Fruit fly (Drosophila melanogaster) whole organism, wandering third instar larva: ENCODE measurements around the gene Mpi.

Source experiments
- Dfd ChIP-seq: fragments of >200 bp; optimal IDR thresholded peaks from 2 replicates; lab custom pipeline; 2017; ENCODE audit warnings: missing biosample characterization, missing genetic modification characterization
- OdsH ChIP-seq: fragments of 200-800 bp; sonication (Bioruptor generic); optimal IDR thresholded peaks from 2 replicates; lab custom pipeline; 2016; ENCODE audit warnings: missing biosample characterization, mild to moderate bottlenecking, missing genetic modification characterization
- fru ChIP-seq: fragments of 200-800 bp; sonication (Bioruptor generic); optimal IDR thresholded peaks from 3 replicates; lab custom pipeline; 2016; ENCODE audit warnings: missing biosample characterization, mild to moderate bottlenecking, missing genetic modification characterization
- h ChIP-seq: fragments of 200-800 bp; sonication (Bioruptor generic); optimal IDR thresholded peaks from 3 replicates; lab custom pipeline; 2016; ENCODE audit warnings: missing biosample characterization, mild to moderate bottlenecking, missing genetic modification characterization
- lola ChIP-seq: fragments of >200 bp; optimal IDR thresholded peaks from 2 replicates; lab custom pipeline; 2017; ENCODE audit warnings: missing biosample characterization, missing genetic modification characterization
- psq ChIP-seq: fragments of 200-800 bp; sonication (Bioruptor generic); optimal IDR thresholded peaks from 3 replicates; lab custom pipeline; 2017; ENCODE audit warnings: missing biosample characterization, mild to moderate bottlenecking, missing genetic modification characterization, moderate library complexity
- usp ChIP-seq: fragments of >200 bp; optimal IDR thresholded peaks from 2 replicates; lab custom pipeline; 2017; ENCODE audit warnings: missing biosample characterization, missing genetic modification characterization

dm6 chr3R:9735151-9735550 lies 24.3 kb upstream of the Mpi start:
- no peak for TF ChIP-seq OdsH
- no peak for TF ChIP-seq usp (GFP tag; lab: Kevin White, UChicago)
- TF ChIP-seq psq (GFP tag; lab: Kevin White, UChicago): no peak
- TF ChIP-seq h (GFP tag; lab: Kevin White, UChicago): no peak
- no peak for TF ChIP-seq lola (GFP tag; lab: Kevin White, UChicago)
- TF ChIP-seq fru: no peak
- no peak for TF ChIP-seq Dfd (GFP tag; lab: Kevin White, UChicago)
